Worm (Caenorhabditis elegans): Measurements from ENCODE around the gene K02F3.2.

K02F3.2 gene

DNA sequence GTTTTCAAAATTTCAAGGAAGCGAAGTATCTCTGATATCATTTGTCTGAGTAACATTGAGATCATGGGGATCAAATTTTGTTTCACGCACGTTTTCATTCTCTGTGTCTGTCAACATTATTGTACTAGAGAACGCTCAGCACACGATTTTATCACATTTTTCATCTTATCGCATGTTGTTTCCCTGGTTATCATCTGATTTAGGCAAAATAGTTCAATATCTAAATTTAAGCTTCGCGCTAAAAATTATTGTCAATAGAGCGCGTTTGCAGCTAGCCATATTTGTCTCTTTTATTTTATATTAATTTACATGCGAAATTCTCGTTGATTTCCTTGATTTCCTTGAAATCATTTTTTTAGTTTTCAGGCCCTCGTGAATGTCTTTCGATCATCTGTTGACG lies at the start of gene K02F3.2:
Gene K02F3.2, plus strand, starts transcription at position 357 of the 400 bp plus-strand sequence.
- TF ChIP-seq mxl-3 (GFP tag; optimal IDR thresholded peaks at IDR 0.05) = peak; percentile 57
- TF ChIP-seq F49E8.2 (tag; optimal IDR thresholded peaks at IDR 0.05; ENCODE audit: borderline replicate concordance) = no peak
- TF ChIP-seq fos-1 (tag; optimal IDR thresholded peaks at IDR 0.05) = no peak
- no peak for TF ChIP-seq unc-62 (GFP tag; optimal IDR thresholded peaks at IDR 0.05 in 1 of 2)
- no peak for TF ChIP-seq unc-62 (tag; optimal IDR thresholded peaks at IDR 0.05)
- TF ChIP-seq lsy-2 (tag; optimal IDR thresholded peaks at IDR 0.05) = peak; percentile 24 to 77
- TF ChIP-seq nhr-102 (tag; optimal IDR thresholded peaks at IDR 0.05) = peak; percentile 42
- TF ChIP-seq spr-1 (tag; optimal IDR thresholded peaks at IDR 0.05) = no peak
- TF ChIP-seq hlh-11 (tag; optimal IDR thresholded peaks at IDR 0.05) = peak; percentile 82
- no peak for TF ChIP-seq unc-130 (GFP tag; optimal IDR thresholded peaks at IDR 0.05)
- peak; percentile 1 for TF ChIP-seq pqm-1 (tag; optimal IDR thresholded peaks at IDR 0.05)
- no peak for TF ChIP-seq nhr-41 (GFP tag; IDR thresholded peaks at IDR 0.05)
- TF ChIP-seq tag-97 (GFP tag; IDR thresholded peaks at IDR 0.05) = no peak
- no peak for TF ChIP-seq dmd-9 (GFP tag; IDR thresholded peaks at IDR 0.05)
- TF ChIP-seq ces-1 (GFP tag; optimal IDR thresholded peaks at IDR 0.05) = no peak
- peak; percentile 13 for TF ChIP-seq mes-2 (tag; optimal IDR thresholded peaks at IDR 0.05; ENCODE audit: poor library complexity, severe bottlenecking)
- no peak for TF ChIP-seq gei-8 (GFP tag; optimal IDR thresholded peaks at IDR 0.05)
- no peak for TF ChIP-seq daf-8 (GFP tag; IDR thresholded peaks at IDR 0.05)
- TF ChIP-seq egl-43 (GFP tag; IDR thresholded peaks at IDR 0.05) = no peak
- TF ChIP-seq nhr-11 (tag; optimal IDR thresholded peaks at IDR 0.05) = peak; percentile 37
- TF ChIP-seq lin-39 (tag; optimal IDR thresholded peaks at IDR 0.05) = no peak
- no peak for TF ChIP-seq nhr-25 (tag; optimal IDR thresholded peaks at IDR 0.05; ENCODE audit: borderline replicate concordance, insufficient read depth)
- no peak for TF ChIP-seq nhr-237 (tag; optimal IDR thresholded peaks at IDR 0.05)
- TF ChIP-seq F26F4.8 (GFP tag; conservative IDR thresholded peaks at IDR 0.05) = no peak
- TF ChIP-seq D1046.2 (GFP tag; IDR thresholded peaks at IDR 0.05) = no peak
- TF ChIP-seq dmd-6 (GFP tag; IDR thresholded peaks at IDR 0.05) = peak; percentile 72
- no peak for TF ChIP-seq daf-16 (GFP tag; optimal IDR thresholded peaks at IDR 0.05)
- TF ChIP-seq daf-16 (tag; optimal IDR thresholded peaks at IDR 0.05) = peak; percentile 86
- TF ChIP-seq jun-1 (tag; optimal IDR thresholded peaks at IDR 0.05) = no peak
- no peak for TF ChIP-seq ceh-44 (GFP tag; IDR thresholded peaks at IDR 0.05)
- TF ChIP-seq vab-7 (GFP tag; IDR thresholded peaks at IDR 0.05) = no peak
- no peak for TF ChIP-seq lir-3 (tag; optimal IDR thresholded peaks at IDR 0.05)
- peak in 1 of 2 experiments; percentile 47 for TF ChIP-seq hif-1 (tag; optimal IDR thresholded peaks at IDR 0.05)
- TF ChIP-seq ztf-7 (tag; optimal IDR thresholded peaks at IDR 0.05) = peak; percentile 29
- no peak for TF ChIP-seq lin-29 (GFP tag; IDR thresholded peaks at IDR 0.05)
- no peak for TF ChIP-seq madf-9 (GFP tag; conservative IDR thresholded peaks at IDR 0.05)
- no peak for TF ChIP-seq F44E2.7 (GFP tag; IDR thresholded peaks at IDR 0.05)
- TF ChIP-seq T20F7.1 (GFP tag; optimal IDR thresholded peaks at IDR 0.05) = peak; percentile 58
- peak; percentile 82 for TF ChIP-seq dve-1 (tag; optimal IDR thresholded peaks at IDR 0.05; ENCODE audit: insufficient read depth)
- no peak for TF ChIP-seq daf-19 (GFP tag; conservative IDR thresholded peaks at IDR 0.05)
- no peak for TF ChIP-seq sdz-12 (GFP tag; optimal IDR thresholded peaks at IDR 0.05)
- no peak for TF ChIP-seq zip-11 (GFP tag; IDR thresholded peaks at IDR 0.05)
- no peak for TF ChIP-seq attf-4 (tag; optimal IDR thresholded peaks at IDR 0.05)
- TF ChIP-seq ZK546.5 (tag; optimal IDR thresholded peaks at IDR 0.05) = no peak
- TF ChIP-seq lin-38 (GFP tag; IDR thresholded peaks at IDR 0.05) = peak; percentile 95
- TF ChIP-seq dpl-1 (GFP tag; optimal IDR thresholded peaks at IDR 0.05) = peak; percentile 86
- no peak for TF ChIP-seq fkh-10 (GFP tag; optimal IDR thresholded peaks at IDR 0.05)
- TF ChIP-seq mdl-1 (tag; optimal IDR thresholded peaks at IDR 0.05) = peak in 1 of 2 experiments; percentile 89
- no peak for TF ChIP-seq nhr-76 (tag; optimal IDR thresholded peaks at IDR 0.05)
- peak; percentile 25 for TF ChIP-seq rbr-2 (tag; optimal IDR thresholded peaks at IDR 0.05)
- TF ChIP-seq F37D6.2 (tag; optimal IDR thresholded peaks at IDR 0.05) = no peak
- peak; percentile 91 for TF ChIP-seq hlh-30 (tag; optimal IDR thresholded peaks at IDR 0.05; ENCODE audit: insufficient read depth)
